Worm (Caenorhabditis elegans): ENCODE data around the gene F49C5.11.

Gene F49C5.11

DNA sequence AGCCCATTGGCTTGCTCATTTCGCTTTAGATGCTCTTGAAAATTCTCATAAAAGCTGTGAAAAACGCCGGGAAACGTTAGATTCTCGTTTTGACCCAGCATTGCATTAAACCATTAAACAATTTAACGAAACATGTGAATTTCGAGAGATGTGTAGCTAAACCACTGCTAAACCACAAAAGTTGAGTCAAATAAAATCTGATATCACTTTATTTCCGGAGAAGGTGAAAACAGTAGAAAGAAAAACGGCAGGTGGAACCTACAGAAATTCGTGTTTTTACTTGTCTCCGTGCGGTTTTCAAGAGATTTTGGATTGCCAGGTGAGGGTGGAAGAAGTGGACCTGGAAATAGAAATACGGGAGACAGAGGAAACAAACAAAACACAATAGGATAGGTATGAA lies 11.1 kb upstream of the F49C5.11 start, which contains the start of gene F49C5.9 (continued):
- TF ChIP-seq unc-3 (GFP tag; conservative IDR thresholded peaks at IDR 0.05) (no peak), unc-3 (tag; optimal IDR thresholded peaks at IDR 0.05) (no peak), tbx-2 (tag; optimal IDR thresholded peaks at IDR 0.05) (no peak)

DNA sequence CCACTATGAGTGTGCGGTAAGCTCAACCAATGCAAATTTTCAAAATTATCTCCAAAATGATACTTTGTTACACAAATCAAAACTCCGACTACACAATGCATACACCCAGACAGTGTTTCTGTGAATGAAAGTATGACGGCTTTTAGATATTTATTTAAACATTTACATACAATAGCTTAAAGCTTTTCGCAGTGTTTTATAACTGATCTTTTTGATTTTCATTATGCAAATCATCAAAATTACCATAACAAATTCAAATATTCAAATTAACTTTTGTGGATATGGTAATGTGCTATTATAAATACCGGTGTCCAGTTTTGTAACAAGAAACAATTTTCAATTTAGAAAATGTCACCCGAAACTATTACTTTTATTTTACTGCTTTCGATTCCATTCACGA lies 9.3 kb upstream of the F49C5.11 start, which contains the start of the genes F49C5.5 and F49C5.10:
TSS of gene F49C5.5 (minus strand) at position 101 of the 400 bp plus-strand sequence.
TSS of gene F49C5.10 (plus strand) at position 344 of the 400 bp plus-strand sequence.
- TF ChIP-seq Y22D7AL.16 (tag; optimal IDR thresholded peaks at IDR 0.05): no peak
- no peak for TF ChIP-seq pax-1 (tag; optimal IDR thresholded peaks at IDR 0.05)
- no peak for TF ChIP-seq pha-4 (tag; optimal IDR thresholded peaks at IDR 0.05)
- no peak for TF ChIP-seq K02D7.2 (tag; optimal IDR thresholded peaks at IDR 0.05)
- TF ChIP-seq tbx-7 (tag; optimal IDR thresholded peaks at IDR 0.05): no peak
- TF ChIP-seq rnt-1 (tag; optimal IDR thresholded peaks at IDR 0.05): no peak
- TF ChIP-seq gmeb-2 (tag; optimal IDR thresholded peaks at IDR 0.05): no peak
- no peak for TF ChIP-seq ztf-16 (tag; optimal IDR thresholded peaks at IDR 0.05)
- no peak for TF ChIP-seq ceh-2 (tag; optimal IDR thresholded peaks at IDR 0.05)
- TF ChIP-seq ceh-31 (tag; optimal IDR thresholded peaks at IDR 0.05): no peak
- TF ChIP-seq madf-2 (tag; optimal IDR thresholded peaks at IDR 0.05): no peak
- no peak for TF ChIP-seq ceh-24 (tag; optimal IDR thresholded peaks at IDR 0.05)
- TF ChIP-seq pag-3 (tag; optimal IDR thresholded peaks at IDR 0.05; ENCODE audit: borderline replicate concordance): no peak
- TF ChIP-seq pha-2 (tag; optimal IDR thresholded peaks at IDR 0.05): no peak
- no peak for TF ChIP-seq unc-42 (tag; optimal IDR thresholded peaks at IDR 0.05)
- no peak for TF ChIP-seq fax-1 (tag; optimal IDR thresholded peaks at IDR 0.05)
- TF ChIP-seq npax-4 (tag; optimal IDR thresholded peaks at IDR 0.05): no peak

DNA sequence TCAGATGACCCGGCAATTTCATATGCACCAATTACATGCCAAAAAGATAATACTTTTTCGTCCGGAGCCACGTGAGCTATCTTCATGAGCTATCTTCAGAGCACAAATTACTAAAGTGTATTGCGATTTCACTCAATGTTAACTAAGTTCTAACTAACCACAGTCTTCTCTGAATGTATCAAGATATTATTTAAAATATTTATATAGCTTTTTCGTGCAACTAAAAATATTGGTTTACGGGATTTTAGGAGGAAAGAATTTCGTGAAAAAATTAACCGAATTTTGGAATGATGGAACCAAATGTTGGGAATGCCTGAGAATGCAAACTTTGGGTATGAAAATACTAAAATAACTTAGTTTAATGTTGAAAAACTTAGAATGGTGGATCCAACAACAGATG lies 8.1 kb upstream of the F49C5.11 start, which contains the start of gene F49C5.16:
TSS of gene F49C5.16 (plus strand) at position 301 of the 400 bp plus-strand sequence.
- TF ChIP-seq ceh-48 (tag; optimal IDR thresholded peaks at IDR 0.05) (no peak), ceh-31 (tag; optimal IDR thresholded peaks at IDR 0.05) (no peak), ceh-6 (GFP tag; optimal IDR thresholded peaks at IDR 0.05) (no peak), ceh-2 (tag; optimal IDR thresholded peaks at IDR 0.05) (no peak), ceh-34 (tag; optimal IDR thresholded peaks at IDR 0.05) (no peak), ztf-16 (tag; optimal IDR thresholded peaks at IDR 0.05) (no peak), fkh-6 (tag; optimal IDR thresholded peaks at IDR 0.05) (no peak), ceh-24 (tag; optimal IDR thresholded peaks at IDR 0.05) (no peak), hlh-8 (tag; optimal IDR thresholded peaks at IDR 0.05) (no peak), lin-11 (tag; optimal IDR thresholded peaks at IDR 0.05) (no peak), C08G9.2 (tag; optimal IDR thresholded peaks at IDR 0.05) (no peak), ttx-3 (tag; optimal IDR thresholded peaks at IDR 0.05) (no peak), pqm-1 (tag; optimal IDR thresholded peaks at IDR 0.05) (no peak)

DNA sequence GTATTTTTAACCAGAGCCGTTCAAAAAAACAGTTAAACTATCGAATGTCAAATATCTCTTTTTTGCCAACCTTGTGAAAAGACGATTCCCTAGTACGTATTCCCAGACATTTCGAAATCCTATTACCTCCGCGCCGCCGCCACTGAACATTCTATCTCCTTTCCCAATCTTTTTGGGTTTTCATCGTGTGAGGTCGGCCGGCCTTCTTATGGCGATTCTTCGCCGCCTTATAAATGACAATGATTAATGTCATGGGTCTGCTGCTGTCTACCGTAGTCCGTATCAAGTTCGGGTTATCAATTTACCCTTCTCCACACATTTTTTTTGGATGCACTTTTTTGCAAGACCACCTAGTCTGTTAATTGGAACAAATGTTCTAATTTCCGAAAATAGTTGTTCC lies 6.1 kb upstream of the F49C5.11 start:
- no peak for TF ChIP-seq ceh-14 (tag; optimal IDR thresholded peaks at IDR 0.05)
- TF ChIP-seq ceh-22 (tag; optimal IDR thresholded peaks at IDR 0.05): no peak
- no peak for TF ChIP-seq C08G9.2 (tag; optimal IDR thresholded peaks at IDR 0.05)
- TF ChIP-seq ztf-16 (tag; optimal IDR thresholded peaks at IDR 0.05): no peak
- TF ChIP-seq lim-6 (tag; optimal IDR thresholded peaks at IDR 0.05): no peak
- TF ChIP-seq unc-3 (GFP tag; conservative IDR thresholded peaks at IDR 0.05): no peak
- no peak for TF ChIP-seq unc-3 (tag; optimal IDR thresholded peaks at IDR 0.05)
- no peak for TF ChIP-seq unc-55 (GFP tag; optimal IDR thresholded peaks at IDR 0.05)
- no peak for TF ChIP-seq dmd-4 (tag; optimal IDR thresholded peaks at IDR 0.05; ENCODE audit: borderline replicate concordance)
- no peak for TF ChIP-seq syd-9 (tag; optimal IDR thresholded peaks at IDR 0.05)

DNA sequence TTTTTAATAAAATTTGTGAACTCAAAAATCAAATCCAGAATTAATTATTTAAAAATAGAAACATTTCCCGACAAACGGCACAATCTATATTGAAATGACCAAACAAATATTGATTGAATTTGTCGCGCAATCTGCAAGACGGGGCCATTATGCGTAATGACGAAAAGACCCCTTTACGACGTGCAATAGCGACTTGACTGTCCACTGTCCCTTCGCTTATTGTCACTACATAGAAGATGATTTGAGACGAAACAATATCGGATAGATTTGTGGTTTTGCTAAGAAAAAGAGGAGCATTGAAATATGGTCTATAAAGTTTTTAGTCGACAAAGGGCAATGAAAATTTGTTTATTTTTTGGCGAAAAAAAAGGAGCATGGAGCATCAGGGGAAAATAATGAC lies 4.7 kb upstream of the F49C5.11 start:
- peak; percentile 97 for TF ChIP-seq sdc-2 (tag; optimal IDR thresholded peaks at IDR 0.05)
- no peak for TF ChIP-seq pros-1 (tag; optimal IDR thresholded peaks at IDR 0.05)
